Worm (Caenorhabditis elegans) whole organism, L2 larva: ENCODE measurements around the gene grl-14.
A peak's percentile ranks its signal among the peaks of the same experiment; 100 is the strongest.

ENCODE experiments used
- R02D3.7 ChIP-seq: fragments of 150-350 bp; optimal IDR thresholded peaks from 2 replicates; lab custom pipeline; 2014; ENCODE audit warnings: missing biosample characterization, missing genetic modification characterization
- gmeb-1 ChIP-seq: fragments of 150-350 bp; optimal IDR thresholded peaks from 2 replicates; lab custom pipeline; 2014; ENCODE audit warnings: missing biosample characterization, missing genetic modification characterization
- nhr-11 ChIP-seq: fragments of 150-350 bp; optimal IDR thresholded peaks from 2 replicates; lab custom pipeline; 2014; ENCODE audit warnings: missing biosample characterization, missing genetic modification characterization
- nhr-237 ChIP-seq: fragments of 150-350 bp; optimal IDR thresholded peaks from 2 replicates; lab custom pipeline; 2014; ENCODE audit warnings: missing biosample characterization, missing genetic modification characterization
- skn-1 ChIP-seq: sonication (generic microtip); optimal IDR thresholded peaks from 2 replicates; lab custom pipeline; 2017; ENCODE audit warnings: missing biosample characterization, missing genetic modification characterization
- snpc-4 ChIP-seq: fragments of 150-350 bp; optimal IDR thresholded peaks from 2 replicates; lab custom pipeline; 2014; ENCODE audit warnings: missing biosample characterization, missing genetic modification characterization
- unc-39 ChIP-seq: fragments of 150-350 bp; optimal IDR thresholded peaks from 2 replicates; lab custom pipeline; 2014; ENCODE audit warnings: missing biosample characterization, missing genetic modification characterization
- unc-55 ChIP-seq: fragments of 150-350 bp; sonication (generic microtip); optimal IDR thresholded peaks from 3 replicates; lab custom pipeline; 2014; ENCODE audit warnings: missing biosample characterization, missing genetic modification reagents, missing genetic modification characterization

- TF ChIP-seq snpc-4: peak; percentile 67
- TF ChIP-seq unc-55 (GFP tag; lab: Kevin White, UChicago): peak; percentile 96
- TF ChIP-seq gmeb-1 (tag; lab: Kevin White, UChicago): peak; percentile 85
- peak; percentile 3 for TF ChIP-seq nhr-237 (tag; lab: Kevin White, UChicago)
- TF ChIP-seq skn-1 (tag; lab: Kevin White, UChicago): peak; percentile 18
- no peak for TF ChIP-seq nhr-11 (tag; lab: Kevin White, UChicago)
- TF ChIP-seq R02D3.7 (tag; lab: Kevin White, UChicago): no peak
- TF ChIP-seq unc-39 (tag; lab: Kevin White, UChicago): no peak
Observed at ce11 chrV:20778257-20778697, 47.1 kb upstream of the grl-14 start.
